Worm (Caenorhabditis elegans) whole organism, L4 larva: Measurements from ENCODE around the gene mlc-4.

Experiments
- F26F4.8 ChIP-seq: fragments of 200-800 bp; sonication (Bioruptor generic); conservative IDR thresholded peaks from 2 replicates; pipeline ENCODE4 v1.3.6; 2022; ENCODE audit warnings: missing genetic modification characterization, missing compliant biosample characterization
- Y105C5A.15 ChIP-seq: fragments of 200-800 bp; sonication (Bioruptor generic); IDR thresholded peaks from 2 replicates; pipeline ENCODE4 v1.3.6; 2022; ENCODE audit warnings: missing genetic modification characterization, missing compliant biosample characterization
- ZK337.2 ChIP-seq: fragments of 200-800 bp; sonication (Bioruptor generic); IDR thresholded peaks from 2 replicates; pipeline ENCODE4 v1.3.6; 2022; ENCODE audit warnings: missing genetic modification reagents, missing genetic modification characterization, missing compliant biosample characterization
- ZK546.5 ChIP-seq, 2 experiments: sonication (generic microtip); optimal IDR thresholded peaks; 2 replicates each; lab custom pipeline; 2017; ENCODE audit warnings: missing biosample characterization in 2 of 2, missing genetic modification characterization in 2 of 2
- aly-2 ChIP-seq: sonication (generic microtip); optimal IDR thresholded peaks from 2 replicates; lab custom pipeline; 2018; ENCODE audit warnings: missing biosample characterization, missing genetic modification characterization
- ama-1 ChIP-seq: fragments of 150-350 bp; optimal IDR thresholded peaks from 2 replicates; lab custom pipeline; 2014; ENCODE audit warnings: inconsistent platforms, mixed read lengths
- arid-1 ChIP-seq: fragments of 200-800 bp; sonication (Bioruptor generic); conservative IDR thresholded peaks from 2 replicates; pipeline ENCODE4 v1.3.6; 2022; ENCODE audit warnings: missing genetic modification reagents, missing genetic modification characterization, missing compliant biosample characterization
- attf-4 ChIP-seq: sonication (generic microtip); optimal IDR thresholded peaks from 3 replicates; lab custom pipeline; 2017; ENCODE audit warnings: missing biosample characterization, missing genetic modification characterization
- ceh-20 ChIP-seq: fragments of 200-800 bp; sonication (Bioruptor generic); IDR thresholded peaks from 2 replicates; pipeline ENCODE4 v1.3.6; 2022; ENCODE audit warnings: missing genetic modification reagents, missing genetic modification characterization, missing compliant biosample characterization
- ceh-28 ChIP-seq: fragments of 150-350 bp; optimal IDR thresholded peaks from 2 replicates; lab custom pipeline; 2014; ENCODE audit warnings: missing biosample characterization, missing genetic modification reagents, missing genetic modification characterization
- ceh-32 ChIP-seq: sonication (generic microtip); optimal IDR thresholded peaks from 2 replicates; lab custom pipeline; 2016; ENCODE audit warnings: mild to moderate bottlenecking, missing genetic modification characterization, missing compliant biosample characterization; ENCODE audit not compliant: poor library complexity
- ces-1 ChIP-seq: fragments of 150-350 bp; sonication (generic microtip); optimal IDR thresholded peaks from 4 replicates; lab custom pipeline; 2014; ENCODE audit warnings: missing biosample characterization, missing genetic modification reagents, missing genetic modification characterization
- cey-2 ChIP-seq: sonication (generic microtip); optimal IDR thresholded peaks from 3 replicates; lab custom pipeline; 2017; ENCODE audit warnings: missing genetic modification characterization, mild to moderate bottlenecking, missing compliant biosample characterization, antibody characterized with exemption, borderline replicate concordance; ENCODE audit not compliant: insufficient read depth
- daf-12 ChIP-seq: fragments of 150-350 bp; optimal IDR thresholded peaks from 2 replicates; lab custom pipeline; 2014; ENCODE audit warnings: missing biosample characterization, missing genetic modification reagents, missing genetic modification characterization
- dmd-6 ChIP-seq: fragments of 200-800 bp; sonication (Bioruptor generic); IDR thresholded peaks from 2 replicates; pipeline ENCODE4 v1.3.6; 2022; ENCODE audit warnings: missing genetic modification reagents, missing genetic modification characterization, missing compliant biosample characterization
- duxl-1 ChIP-seq: sonication (generic microtip); optimal IDR thresholded peaks from 2 replicates; lab custom pipeline; 2016; ENCODE audit warnings: mild to moderate bottlenecking, missing genetic modification characterization, moderate library complexity, missing compliant biosample characterization; ENCODE audit not compliant: poor library complexity
- egl-27 ChIP-seq: sonication (generic microtip); optimal IDR thresholded peaks from 3 replicates; lab custom pipeline; 2017; ENCODE audit warnings: missing biosample characterization, missing genetic modification reagents, missing genetic modification characterization
- fkh-10 ChIP-seq: fragments of 150-350 bp; optimal IDR thresholded peaks from 2 replicates; lab custom pipeline; 2014; ENCODE audit warnings: missing biosample characterization, missing genetic modification reagents, missing genetic modification characterization
- hif-1 ChIP-seq, 2 experiments: sonication (generic microtip); optimal IDR thresholded peaks; 2 replicates each; lab custom pipeline; 2016 to 2017; ENCODE audit warnings: missing compliant biosample characterization in 2 of 2, missing genetic modification characterization in 2 of 2, missing genetic modification reagents in 2 of 2, missing genotype in 2 of 2, mild to moderate bottlenecking in 1 of 2
- hlh-11 ChIP-seq: fragments of 200-800 bp; sonication (Bioruptor generic); optimal IDR thresholded peaks from 2 replicates; lab custom pipeline; 2018; ENCODE audit warnings: mild to moderate bottlenecking, missing genetic modification characterization, missing compliant biosample characterization
- lim-7 ChIP-seq: fragments of 200-800 bp; sonication (Bioruptor generic); IDR thresholded peaks from 2 replicates; pipeline ENCODE4 v1.3.6; 2022; ENCODE audit warnings: missing genetic modification characterization, missing compliant biosample characterization
- lin-13 ChIP-seq: fragments of 150-350 bp; optimal IDR thresholded peaks from 2 replicates; lab custom pipeline; 2014; ENCODE audit warnings: missing biosample characterization, missing genetic modification reagents, missing genetic modification characterization
- lin-15B ChIP-seq: fragments of 150-350 bp; sonication (generic microtip); optimal IDR thresholded peaks from 3 replicates; lab custom pipeline; 2014; ENCODE audit warnings: missing biosample characterization, missing genetic modification characterization
- lin-38 ChIP-seq: fragments of 200-800 bp; sonication (Bioruptor generic); IDR thresholded peaks from 2 replicates; pipeline ENCODE4 v1.3.6; 2022; ENCODE audit warnings: missing genetic modification reagents, missing genetic modification characterization, missing compliant biosample characterization
- lin-39 ChIP-seq: fragments of 150-350 bp; optimal IDR thresholded peaks from 2 replicates; lab custom pipeline; 2014; ENCODE audit warnings: missing biosample characterization, missing genetic modification reagents, missing genetic modification characterization
- lir-3 ChIP-seq: sonication (generic microtip); optimal IDR thresholded peaks from 2 replicates; lab custom pipeline; 2016; ENCODE audit warnings: mild to moderate bottlenecking, missing genetic modification characterization, missing compliant biosample characterization
- madf-5 ChIP-seq, 2 experiments: fragments of 200-800 bp; sonication (Bioruptor generic); IDR thresholded peaks; 2 replicates each; pipeline ENCODE4 v1.3.6; 2022; ENCODE audit warnings: missing compliant biosample characterization in 2 of 2, missing genetic modification characterization in 2 of 2
- madf-9 ChIP-seq: fragments of 200-800 bp; sonication (Bioruptor generic); conservative IDR thresholded peaks from 2 replicates; pipeline ENCODE4 v1.3.6; 2022; ENCODE audit warnings: missing genetic modification reagents, missing genetic modification characterization, missing compliant biosample characterization
- mes-2 ChIP-seq: sonication (generic microtip); optimal IDR thresholded peaks from 2 replicates; lab custom pipeline; 2016; ENCODE audit warnings: missing genotype, mild to moderate bottlenecking, missing genetic modification characterization, missing compliant biosample characterization; ENCODE audit not compliant: poor library complexity, severe bottlenecking
- nhr-10 ChIP-seq: fragments of 150-350 bp; optimal IDR thresholded peaks from 2 replicates; lab custom pipeline; 2014; ENCODE audit warnings: missing biosample characterization, missing genetic modification characterization
- nhr-102 ChIP-seq: sonication (generic microtip); optimal IDR thresholded peaks from 2 replicates; lab custom pipeline; 2016; ENCODE audit warnings: mild to moderate bottlenecking, missing genetic modification characterization, moderate library complexity, missing compliant biosample characterization
- nhr-11 ChIP-seq: fragments of 150-350 bp; optimal IDR thresholded peaks from 2 replicates; lab custom pipeline; 2014; ENCODE audit warnings: missing biosample characterization, missing genetic modification characterization
- nhr-25 ChIP-seq: sonication (generic microtip); optimal IDR thresholded peaks from 2 replicates; lab custom pipeline; 2017; ENCODE audit warnings: missing genetic modification characterization, mild to moderate bottlenecking, missing compliant biosample characterization, antibody characterized with exemption, moderate library complexity, borderline replicate concordance; ENCODE audit not compliant: insufficient read depth
- nhr-28 ChIP-seq: fragments of 150-350 bp; optimal IDR thresholded peaks from 2 replicates; lab custom pipeline; 2014; ENCODE audit warnings: missing biosample characterization, missing genetic modification characterization
- nhr-48 ChIP-seq: sonication (generic microtip); optimal IDR thresholded peaks from 2 replicates; lab custom pipeline; 2016; ENCODE audit warnings: mild to moderate bottlenecking, missing genetic modification characterization, missing compliant biosample characterization
- nhr-6 ChIP-seq: fragments of 150-350 bp; optimal IDR thresholded peaks from 2 replicates; lab custom pipeline; 2014; ENCODE audit warnings: missing biosample characterization, missing genetic modification characterization
- nhr-77 ChIP-seq: fragments of 150-350 bp; optimal IDR thresholded peaks from 2 replicates; lab custom pipeline; 2014; ENCODE audit warnings: missing biosample characterization, missing genetic modification characterization
- pha-4 ChIP-seq, 2 experiments: fragments of 150-350 bp in 1 of 2; fragments of 200-800 bp in 1 of 2; sonication (Bioruptor generic) in 1 of 2; IDR thresholded peaks in 1 of 2; optimal IDR thresholded peaks in 1 of 2; 2 replicates each; pipeline versions ENCODE4 v1.3.6 to Lab custom; 2014 to 2022; ENCODE audit warnings: missing genetic modification characterization in 2 of 2, missing genetic modification reagents in 2 of 2, missing biosample characterization in 1 of 2, missing compliant biosample characterization in 1 of 2
- php-3 ChIP-seq: fragments of 200-800 bp; sonication (Bioruptor generic); IDR thresholded peaks from 2 replicates; pipeline ENCODE4 v1.3.6; 2022; ENCODE audit warnings: missing genetic modification reagents, missing genetic modification characterization, missing compliant biosample characterization
- pqm-1 ChIP-seq: sonication (generic microtip); optimal IDR thresholded peaks from 2 replicates; lab custom pipeline; 2017; ENCODE audit warnings: missing biosample characterization, missing genetic modification characterization
- rbr-2 ChIP-seq: sonication (generic microtip); optimal IDR thresholded peaks from 2 replicates; lab custom pipeline; 2016; ENCODE audit warnings: missing genotype, missing genetic modification characterization, missing compliant biosample characterization
- set-16 ChIP-seq: fragments of 200-800 bp; sonication (Bioruptor generic); IDR thresholded peaks from 2 replicates; pipeline ENCODE4 v1.3.6; 2022; ENCODE audit warnings: missing genetic modification reagents, missing genetic modification characterization, missing compliant biosample characterization
- snpc-4 ChIP-seq: fragments of 150-350 bp; optimal IDR thresholded peaks from 2 replicates; lab custom pipeline; 2014; ENCODE audit warnings: missing biosample characterization, missing genetic modification characterization
- spr-1 ChIP-seq: sonication (generic microtip); optimal IDR thresholded peaks from 2 replicates; lab custom pipeline; 2016; ENCODE audit warnings: mild to moderate bottlenecking, missing genetic modification characterization, missing compliant biosample characterization
- tra-1 ChIP-seq: fragments of 200-800 bp; sonication (Bioruptor generic); IDR thresholded peaks from 2 replicates; pipeline ENCODE4 v1.3.6; 2022; ENCODE audit warnings: missing genetic modification reagents, missing genetic modification characterization, missing compliant biosample characterization
- unc-130 ChIP-seq: sonication (generic microtip); optimal IDR thresholded peaks from 2 replicates; lab custom pipeline; 2016; ENCODE audit warnings: missing genetic modification reagents, missing genetic modification characterization, missing compliant biosample characterization
- unc-62 ChIP-seq, 3 experiments: fragments of 150-350 bp in 1 of 3; sonication (generic microtip); optimal IDR thresholded peaks in 2 of 3; peaks in 1 of 3; 1 replicate in 1 of 3; 2 replicates in 2 of 3; lab custom pipeline; 2014 to 2017; ENCODE audit warnings: missing biosample characterization in 3 of 3, missing genetic modification characterization in 3 of 3, missing genetic modification reagents in 3 of 3, missing genotype in 1 of 3
- vab-7 ChIP-seq: fragments of 200-800 bp; sonication (Bioruptor generic); IDR thresholded peaks from 2 replicates; pipeline ENCODE4 v1.3.6; 2022; ENCODE audit warnings: missing genetic modification reagents, missing genetic modification characterization, missing compliant biosample characterization
- zfp-3 ChIP-seq: fragments of 200-800 bp; sonication (Bioruptor generic); conservative IDR thresholded peaks from 2 replicates; pipeline ENCODE4 v1.3.6; 2022; ENCODE audit warnings: missing genetic modification reagents, missing genetic modification characterization, missing compliant biosample characterization
- ztf-7 ChIP-seq: fragments of 150-350 bp; optimal IDR thresholded peaks from 2 replicates; lab custom pipeline; 2014; ENCODE audit warnings: missing biosample characterization, missing genetic modification characterization

Gene mlc-4

ce11 chrIII:3426741-3427140 lies 33.2 kb upstream of the mlc-4 start (continued):
- no peak for TF ChIP-seq cey-2 (tag; lab: Kevin White, UChicago)
- no peak for TF ChIP-seq Y105C5A.15 (GFP tag; lab: Robert Waterston, UW)
- TF ChIP-seq tra-1, result 0 out of 2 replicates have a peak, but pooled peaks have one; percentile 19
- TF ChIP-seq vab-7 (GFP tag; lab: Robert Waterston, UW), result peak; percentile 51; the same call in 1 of the 2 replicates
- no peak for TF ChIP-seq lin-15B (tag; lab: Kevin White, UChicago)
- TF ChIP-seq hif-1 (tag; optimal IDR thresholded peaks at IDR 0.05; lab: Kevin White, UChicago), result no peak
- TF ChIP-seq ztf-7 (tag; lab: Kevin White, UChicago), result no peak
- no peak for TF ChIP-seq rbr-2
- TF ChIP-seq lin-38 (GFP tag; lab: Robert Waterston, UW), result peak; percentile 66
- TF ChIP-seq lir-3 (tag; lab: Kevin White, UChicago), result no peak
- no peak for TF ChIP-seq pqm-1
- TF ChIP-seq daf-12, result no peak
- TF ChIP-seq lim-7 (GFP tag; lab: Robert Waterston, UW), result peak; percentile 79
- 0 out of 4 replicates have a peak, but pooled peaks of 1 of the 2 experiments have one; percentile 49 for TF ChIP-seq madf-5 (GFP tag; IDR thresholded peaks at IDR 0.05; lab: Robert Waterston, UW)
- 0 out of 2 replicates have a peak, but pooled peaks have one; percentile 36 for TF ChIP-seq ZK337.2 (GFP tag; lab: Robert Waterston, UW)
- peak; percentile 83 for TF ChIP-seq arid-1 (GFP tag; lab: Robert Waterston, UW)
- no peak for TF ChIP-seq nhr-10 (tag; lab: Kevin White, UChicago)
- TF ChIP-seq attf-4 (tag; lab: Kevin White, UChicago), result no peak
- TF ChIP-seq nhr-25 (tag; lab: Kevin White, UChicago), result no peak
- no peak for TF ChIP-seq ces-1
- TF ChIP-seq unc-62 (GFP tag; optimal IDR thresholded peaks at IDR 0.05 in 1 of 2; lab: Kevin White, UChicago), result no peak
- no peak for TF ChIP-seq unc-62 (tag; optimal IDR thresholded peaks at IDR 0.05; lab: Kevin White, UChicago)
- peak; percentile 74 for TF ChIP-seq set-16 (GFP tag; lab: Robert Waterston, UW)
- TF ChIP-seq fkh-10 (GFP tag; lab: Kevin White, UChicago), result no peak
- TF ChIP-seq spr-1, result no peak
- 0 out of 2 replicates have a peak, but pooled peaks have one; percentile 14 for TF ChIP-seq php-3
- no peak for TF ChIP-seq lin-13 (GFP tag; lab: Kevin White, UChicago)
- TF ChIP-seq lin-39, result no peak
- TF ChIP-seq nhr-102 (tag; lab: Kevin White, UChicago), result no peak
- TF ChIP-seq mes-2 (tag; lab: Kevin White, UChicago), result no peak
- TF ChIP-seq dmd-6 (GFP tag; lab: Robert Waterston, UW), result peak; percentile 36
- TF ChIP-seq hlh-11 (tag; lab: Kevin White, UChicago), result no peak
- TF ChIP-seq zfp-3 (GFP tag; lab: Robert Waterston, UW), result peak; percentile 54; the same call in 1 of the 2 replicates
- no peak for TF ChIP-seq ZK546.5 (tag; optimal IDR thresholded peaks at IDR 0.05; lab: Kevin White, UChicago)
- TF ChIP-seq nhr-11 (tag; lab: Kevin White, UChicago), result no peak
- TF ChIP-seq madf-9 (GFP tag; lab: Robert Waterston, UW), result no peak
- no peak for TF ChIP-seq snpc-4 (tag; lab: Kevin White, UChicago)
- no peak for TF ChIP-seq ceh-28
- no peak for TF ChIP-seq nhr-6 (tag; lab: Kevin White, UChicago)
- no peak for TF ChIP-seq F26F4.8 (GFP tag; lab: Robert Waterston, UW)
- TF ChIP-seq ceh-20 (GFP tag; lab: Robert Waterston, UW), result 0 out of 2 replicates have a peak, but pooled peaks have one; percentile 15
- no peak for TF ChIP-seq nhr-77 (tag; lab: Kevin White, UChicago)
- TF ChIP-seq duxl-1 (tag; lab: Kevin White, UChicago), result peak; percentile 37
- TF ChIP-seq ama-1 (lab: Kevin White, UChicago), result no peak
- TF ChIP-seq nhr-28, result no peak
- TF ChIP-seq egl-27 (tag; lab: Kevin White, UChicago), result no peak
- TF ChIP-seq unc-130 (GFP tag; lab: Kevin White, UChicago), result no peak
- no peak for TF ChIP-seq nhr-48
- TF ChIP-seq aly-2, result no peak
- no peak for TF ChIP-seq ceh-32
- TF ChIP-seq pha-4 (GFP tag; IDR thresholded peaks at IDR 0.05; lab: Robert Waterston, UW), result peak; percentile 50; the same call in 1 of the 2 replicates
- no peak for TF ChIP-seq pha-4 (tag; optimal IDR thresholded peaks at IDR 0.05; lab: Kevin White, UChicago)
